Worm (Caenorhabditis elegans) whole organism, mixed stage, embryonic: Measurements from ENCODE around the gene T19D12.10.

Source experiments
- blmp-1 ChIP-seq: fragments of 150-350 bp; optimal IDR thresholded peaks from 2 replicates; lab custom pipeline; 2014; ENCODE audit warnings: missing biosample characterization, missing genetic modification characterization
- mep-1 ChIP-seq: fragments of 150-350 bp; optimal IDR thresholded peaks from 2 replicates; lab custom pipeline; 2017; ENCODE audit warnings: missing biosample characterization, missing genetic modification reagents, missing genetic modification characterization, inconsistent platforms
- nhr-12 ChIP-seq: fragments of 150-350 bp; optimal IDR thresholded peaks from 2 replicates; lab custom pipeline; 2014; ENCODE audit warnings: missing biosample characterization, missing genetic modification characterization
- nhr-76 ChIP-seq: sonication (generic microtip); optimal IDR thresholded peaks from 2 replicates; lab custom pipeline; 2017; ENCODE audit warnings: missing biosample characterization, missing genetic modification characterization
- pha-4 ChIP-seq: fragments of 150-350 bp; optimal IDR thresholded peaks from 2 replicates; lab custom pipeline; 2018; ENCODE audit warnings: missing biosample characterization, missing genetic modification reagents, missing genetic modification characterization
- sem-2 ChIP-seq: fragments of 200-800 bp; sonication (Bioruptor generic); optimal IDR thresholded peaks from 2 replicates; lab custom pipeline; 2018; ENCODE audit warnings: mild to moderate bottlenecking, missing genetic modification characterization, missing compliant biosample characterization

- TF ChIP-seq mep-1 (tag; lab: Kevin White, UChicago): no peak
- no peak for TF ChIP-seq nhr-12 (tag; lab: Kevin White, UChicago)
- no peak for TF ChIP-seq sem-2 (GFP tag; lab: Kevin White, UChicago)
- TF ChIP-seq pha-4 (tag; lab: Kevin White, UChicago): no peak
- TF ChIP-seq blmp-1 (tag; lab: Kevin White, UChicago): no peak
- no peak for TF ChIP-seq nhr-76 (tag; lab: Kevin White, UChicago)
Measured at ce11 chrII:6616770-6617169, 41.9 kb downstream of the T19D12.10 start, which contains the start of gene klf-3.
